Fruit fly (Drosophila melanogaster) whole organism, embryonic: ENCODE results near the gene Send2.

ENCODE experiments used
- Blimp-1 ChIP-seq: fragments of 200-800 bp; sonication (Bioruptor generic); optimal IDR thresholded peaks from 3 replicates; lab custom pipeline; 2018; ENCODE audit warnings: missing biosample characterization, missing genetic modification characterization, mild to moderate bottlenecking, moderate library complexity, missing genetic modification reagents
- CG10321 ChIP-seq: fragments of 200-800 bp; sonication (Bioruptor generic); IDR thresholded peaks from 2 replicates; pipeline ENCODE4 v1.3.6; 2022; ENCODE audit warnings: missing biosample characterization, missing genetic modification characterization
- CG10543 ChIP-seq: fragments of 200-800 bp; sonication (Bioruptor generic); optimal IDR thresholded peaks from 3 replicates; lab custom pipeline; 2017; ENCODE audit warnings: missing biosample characterization, mild to moderate bottlenecking, missing genetic modification characterization, moderate library complexity
- CG10654 ChIP-seq: fragments of 200-800 bp; sonication (Bioruptor generic); optimal IDR thresholded peaks from 2 replicates; lab custom pipeline; 2016; ENCODE audit warnings: missing biosample characterization, missing genetic modification characterization
- CG11695 ChIP-seq: fragments of 200-800 bp; sonication (Bioruptor generic); IDR thresholded peaks from 3 replicates; pipeline ENCODE4 v1.3.6; 2022; ENCODE audit warnings: missing biosample characterization, missing genetic modification characterization
- CG12299 ChIP-seq: fragments of 200-800 bp; sonication (Bioruptor generic); optimal IDR thresholded peaks from 2 replicates; lab custom pipeline; 2018; ENCODE audit warnings: missing biosample characterization, mild to moderate bottlenecking, missing genetic modification characterization
- CG12942 ChIP-seq: fragments of 200-800 bp; sonication (Bioruptor generic); optimal IDR thresholded peaks from 3 replicates; lab custom pipeline; 2016; ENCODE audit warnings: missing biosample characterization, missing genetic modification characterization
- CG13894 ChIP-seq: fragments of 200-800 bp; sonication (Bioruptor generic); optimal IDR thresholded peaks from 3 replicates; lab custom pipeline; 2018; ENCODE audit warnings: missing biosample characterization, mild to moderate bottlenecking, missing genetic modification characterization, moderate library complexity
- CG14965 ChIP-seq: fragments of 200-800 bp; sonication (Bioruptor generic); optimal IDR thresholded peaks from 2 replicates; lab custom pipeline; 2016; ENCODE audit warnings: missing biosample characterization, missing genetic modification characterization, borderline replicate concordance
- CG17359 ChIP-seq: fragments of 200-800 bp; sonication (Bioruptor generic); optimal IDR thresholded peaks from 3 replicates; lab custom pipeline; 2018; ENCODE audit warnings: missing biosample characterization, mild to moderate bottlenecking, missing genetic modification characterization, moderate library complexity
- CG17385 ChIP-seq: fragments of 200-800 bp; sonication (Bioruptor generic); optimal IDR thresholded peaks from 3 replicates; lab custom pipeline; 2018; ENCODE audit warnings: missing biosample characterization, mild to moderate bottlenecking, missing genetic modification characterization
- CG18011 ChIP-seq: fragments of 200-800 bp; sonication (Bioruptor generic); optimal IDR thresholded peaks from 2 replicates; lab custom pipeline; 2017; ENCODE audit warnings: missing biosample characterization, missing genetic modification characterization, mild to moderate bottlenecking, moderate library complexity, missing genotype
- CG2678 ChIP-seq: fragments of 200-800 bp; sonication (Bioruptor generic); optimal IDR thresholded peaks from 3 replicates; lab custom pipeline; 2019; ENCODE audit warnings: missing biosample characterization, mild to moderate bottlenecking, missing genetic modification characterization, moderate library complexity
- CG30403 ChIP-seq: fragments of 200-800 bp; sonication (Bioruptor generic); optimal IDR thresholded peaks from 3 replicates; lab custom pipeline; 2016; ENCODE audit warnings: missing biosample characterization, missing genetic modification characterization
- CG7786 ChIP-seq: fragments of 200-800 bp; sonication (Bioruptor generic); optimal IDR thresholded peaks from 2 replicates; lab custom pipeline; 2016; ENCODE audit warnings: missing biosample characterization, missing genetic modification characterization
- CG9215 ChIP-seq: fragments of 200-800 bp; sonication (Bioruptor generic); IDR thresholded peaks from 2 replicates; pipeline ENCODE4 v1.3.6; 2022; ENCODE audit warnings: missing biosample characterization, missing genetic modification characterization
- CG9817 ChIP-seq: fragments of 200-800 bp; sonication (Bioruptor generic); optimal IDR thresholded peaks from 2 replicates; lab custom pipeline; 2018; ENCODE audit warnings: missing biosample characterization, mild to moderate bottlenecking, missing genetic modification characterization, moderate library complexity
- CG9932 ChIP-seq: fragments of 200-800 bp; sonication (Bioruptor generic); IDR thresholded peaks from 2 replicates; pipeline ENCODE4 v1.3.6; 2022; ENCODE audit warnings: missing biosample characterization, missing genetic modification characterization
- Camta ChIP-seq: fragments of 200-800 bp; sonication (Bioruptor generic); optimal IDR thresholded peaks from 2 replicates; lab custom pipeline; 2016; ENCODE audit warnings: missing biosample characterization, missing genetic modification characterization
- Dbx ChIP-seq: fragments of 200-800 bp; sonication (Bioruptor generic); IDR thresholded peaks from 3 replicates; pipeline ENCODE4 v1.3.6; 2022; ENCODE audit warnings: missing biosample characterization, missing genetic modification characterization
- Deaf1 ChIP-seq: fragments of 200-800 bp; optimal IDR thresholded peaks from 3 replicates; lab custom pipeline; 2019; ENCODE audit warnings: missing biosample characterization, mild to moderate bottlenecking, missing genetic modification characterization, moderate library complexity
- Dip2 ChIP-seq: fragments of 200-800 bp; sonication (Bioruptor generic); IDR thresholded peaks from 2 replicates; pipeline ENCODE4 v1.3.6; 2022; ENCODE audit warnings: missing biosample characterization, missing genetic modification characterization
- GATAe ChIP-seq: fragments of 200-800 bp; sonication (Bioruptor generic); conservative IDR thresholded peaks from 2 replicates; pipeline ENCODE4 v1.3.6; 2022; ENCODE audit warnings: missing biosample characterization, missing genetic modification characterization
- Hand ChIP-seq: fragments of 200-800 bp; sonication (Bioruptor generic); optimal IDR thresholded peaks from 2 replicates; lab custom pipeline; 2017; ENCODE audit warnings: mild to moderate bottlenecking, missing biosample characterization, missing genetic modification reagents, missing genetic modification characterization
- Jarid2 ChIP-seq: fragments of 200-800 bp; sonication (Bioruptor generic); optimal IDR thresholded peaks from 3 replicates; lab custom pipeline; 2017; ENCODE audit warnings: mild to moderate bottlenecking, missing biosample characterization, missing genetic modification reagents, missing genetic modification characterization
- Mrtf ChIP-seq: fragments of 200-800 bp; sonication (Bioruptor generic); IDR thresholded peaks from 3 replicates; pipeline ENCODE4 v1.3.6; 2022; ENCODE audit warnings: missing biosample characterization, missing genetic modification characterization
- Tbp ChIP-seq: fragments of >200 bp; optimal IDR thresholded peaks from 2 replicates; lab custom pipeline; 2018; ENCODE audit warnings: missing biosample characterization, missing genetic modification characterization
- bab2 ChIP-seq: fragments of 200-800 bp; sonication (Bioruptor generic); optimal IDR thresholded peaks from 2 replicates; lab custom pipeline; 2016; ENCODE audit warnings: missing biosample characterization, missing genetic modification characterization
- bbx ChIP-seq: fragments of 200-800 bp; sonication (Bioruptor generic); IDR thresholded peaks from 2 replicates; pipeline ENCODE4 v1.3.6; 2022; ENCODE audit warnings: missing biosample characterization, missing genetic modification characterization; ENCODE audit not compliant: partially characterized antibody
- btn ChIP-seq: fragments of 200-800 bp; sonication (Bioruptor generic); optimal IDR thresholded peaks from 2 replicates; lab custom pipeline; 2016; ENCODE audit warnings: missing biosample characterization, missing genetic modification characterization
- cg ChIP-seq: fragments of 200-800 bp; sonication (Bioruptor generic); optimal IDR thresholded peaks from 3 replicates; lab custom pipeline; 2019; ENCODE audit warnings: missing biosample characterization, mild to moderate bottlenecking, missing genetic modification characterization, moderate library complexity
- chn ChIP-seq: fragments of 200-800 bp; sonication (Bioruptor generic); optimal IDR thresholded peaks from 2 replicates; lab custom pipeline; 2016; ENCODE audit warnings: missing biosample characterization, missing genetic modification characterization
- dm ChIP-seq: fragments of 200-800 bp; sonication (Bioruptor generic); optimal IDR thresholded peaks from 3 replicates; lab custom pipeline; 2016; ENCODE audit warnings: missing biosample characterization, missing genetic modification characterization
- exex ChIP-seq: fragments of 200-800 bp; sonication (Bioruptor generic); optimal IDR thresholded peaks from 4 replicates; lab custom pipeline; 2018; ENCODE audit warnings: missing biosample characterization, mild to moderate bottlenecking, missing genetic modification characterization, moderate library complexity
- fd3F ChIP-seq: fragments of 200-800 bp; sonication (Bioruptor generic); optimal IDR thresholded peaks from 2 replicates; lab custom pipeline; 2018; ENCODE audit warnings: missing biosample characterization, mild to moderate bottlenecking, missing genetic modification characterization, moderate library complexity
- fu2 ChIP-seq: fragments of 200-800 bp; sonication (Bioruptor generic); optimal IDR thresholded peaks from 2 replicates; lab custom pipeline; 2016; ENCODE audit warnings: missing biosample characterization, missing genetic modification characterization
- gcm ChIP-seq: fragments of 200-800 bp; sonication (Bioruptor generic); optimal IDR thresholded peaks from 2 replicates; lab custom pipeline; 2019; ENCODE audit warnings: missing biosample characterization, mild to moderate bottlenecking, missing genetic modification characterization, moderate library complexity
- gfzf ChIP-seq: fragments of 200-800 bp; sonication (Bioruptor generic); optimal IDR thresholded peaks from 2 replicates; lab custom pipeline; 2016; ENCODE audit warnings: missing biosample characterization, mild to moderate bottlenecking, missing genetic modification characterization, moderate library complexity
- grn ChIP-seq: fragments of 200-800 bp; sonication (Bioruptor generic); optimal IDR thresholded peaks from 3 replicates; lab custom pipeline; 2017; ENCODE audit warnings: missing biosample characterization, missing genetic modification characterization
- mam ChIP-seq: fragments of 200-800 bp; sonication (Bioruptor generic); optimal IDR thresholded peaks from 3 replicates; lab custom pipeline; 2016; ENCODE audit warnings: missing biosample characterization, missing genetic modification characterization
- nom ChIP-seq: fragments of 200-800 bp; sonication (Bioruptor generic); optimal IDR thresholded peaks from 2 replicates; lab custom pipeline; 2017; ENCODE audit warnings: missing biosample characterization, missing genetic modification characterization, mild to moderate bottlenecking, moderate library complexity, missing genetic modification reagents
- odd ChIP-seq: fragments of 200-800 bp; sonication (Bioruptor generic); optimal IDR thresholded peaks from 2 replicates; lab custom pipeline; 2017; ENCODE audit warnings: missing biosample characterization, mild to moderate bottlenecking, missing genetic modification characterization
- org-1 ChIP-seq: fragments of 200-800 bp; sonication (Bioruptor generic); optimal IDR thresholded peaks from 2 replicates; lab custom pipeline; 2017; ENCODE audit warnings: missing biosample characterization, missing genetic modification characterization
- tap ChIP-seq: fragments of 200-800 bp; optimal IDR thresholded peaks from 3 replicates; lab custom pipeline; 2019; ENCODE audit warnings: missing biosample characterization, mild to moderate bottlenecking, missing genetic modification characterization, moderate library complexity
- trem ChIP-seq: fragments of 200-800 bp; optimal IDR thresholded peaks from 3 replicates; lab custom pipeline; 2019; ENCODE audit warnings: missing biosample characterization, mild to moderate bottlenecking, missing genetic modification characterization, moderate library complexity
- zen2 ChIP-seq: fragments of 200-800 bp; sonication (Bioruptor generic); IDR thresholded peaks from 3 replicates; pipeline ENCODE4 v1.3.6; 2022; ENCODE audit warnings: missing biosample characterization, missing genetic modification characterization; ENCODE audit not compliant: partially characterized antibody

Send2 gene

dm6 chr2L:14376484-14377254 lies 30.2 kb upstream of the Send2 start (continued):
- no peak for TF ChIP-seq fu2 (GFP tag; lab: Kevin White, UChicago)
- no peak for TF ChIP-seq CG12299
- no peak for TF ChIP-seq Dip2
- no peak for TF ChIP-seq Hand (GFP tag; lab: Kevin White, UChicago)
- no peak for TF ChIP-seq mam (GFP tag; lab: Kevin White, UChicago)
- peak; percentile 6 for TF ChIP-seq org-1 (GFP tag; lab: Kevin White, UChicago)
- TF ChIP-seq odd: no peak
- TF ChIP-seq CG13894: no peak
- peak; percentile 39 for TF ChIP-seq Blimp-1 (GFP tag; lab: Kevin White, UChicago)
- peak; percentile 64 for TF ChIP-seq CG30403 (GFP tag; lab: Kevin White, UChicago)
- TF ChIP-seq gfzf: no peak
- TF ChIP-seq trem (tag; lab: Kevin White, UChicago): no peak
- TF ChIP-seq CG9817 (tag; lab: Kevin White, UChicago): no peak
- TF ChIP-seq Tbp (GFP tag; lab: Kevin White, UChicago): no peak
- no peak for TF ChIP-seq cg (GFP tag; lab: Kevin White, UChicago)
- TF ChIP-seq CG18011 (GFP tag; lab: Kevin White, UChicago): no peak
- TF ChIP-seq bbx: no peak
- no peak for TF ChIP-seq Camta (GFP tag; lab: Kevin White, UChicago)
- TF ChIP-seq CG11695: no peak
- no peak for TF ChIP-seq CG10321 (GFP tag; lab: Robert Waterston, UW)
- peak; percentile 47 for TF ChIP-seq CG9215 (GFP tag; lab: Robert Waterston, UW)
- TF ChIP-seq gcm (GFP tag; lab: Kevin White, UChicago): no peak
- no peak for TF ChIP-seq nom (GFP tag; lab: Kevin White, UChicago)
- peak; percentile 22 for TF ChIP-seq CG17359 (tag; lab: Kevin White, UChicago)
- TF ChIP-seq CG2678: peak; percentile 72
- TF ChIP-seq chn (GFP tag; lab: Kevin White, UChicago): no peak
- TF ChIP-seq Dbx (GFP tag; lab: Robert Waterston, UW): no peak
- no peak for TF ChIP-seq exex (tag; lab: Kevin White, UChicago)
- no peak for TF ChIP-seq Jarid2 (GFP tag; lab: Kevin White, UChicago)
- no peak for TF ChIP-seq zen2
- no peak for TF ChIP-seq CG12942 (GFP tag; lab: Kevin White, UChicago)
- TF ChIP-seq Mrtf (GFP tag; lab: Robert Waterston, UW): no peak
- TF ChIP-seq btn: no peak
- peak; percentile 9 for TF ChIP-seq CG7786
- no peak for TF ChIP-seq tap (tag; lab: Kevin White, UChicago)
- no peak for TF ChIP-seq CG14965 (GFP tag; lab: Kevin White, UChicago)
- peak; percentile 18 for TF ChIP-seq CG17385 (GFP tag; lab: Kevin White, UChicago)
- peak; percentile 50 for TF ChIP-seq CG10654 (GFP tag; lab: Kevin White, UChicago)
- TF ChIP-seq Deaf1 (tag; lab: Kevin White, UChicago): no peak
- TF ChIP-seq fd3F (GFP tag; lab: Kevin White, UChicago): no peak
- no peak for TF ChIP-seq dm (GFP tag; lab: Kevin White, UChicago)
- no peak for TF ChIP-seq CG10543 (GFP tag; lab: Kevin White, UChicago)
- no peak for TF ChIP-seq GATAe (GFP tag; lab: Robert Waterston, UW)
- no peak for TF ChIP-seq grn (GFP tag; lab: Kevin White, UChicago)
- no peak for TF ChIP-seq CG9932 (GFP tag; lab: Robert Waterston, UW)
- TF ChIP-seq bab2: peak; percentile 44
